Worm (Caenorhabditis elegans) whole organism, L4 larva: ENCODE data around the gene scav-1.

ENCODE experiments used
- ZK546.5 ChIP-seq, 2 experiments: sonication (generic microtip); optimal IDR thresholded peaks; 2 replicates each; lab custom pipeline; 2017; ENCODE audit warnings: missing biosample characterization in 2 of 2, missing genetic modification characterization in 2 of 2
- ces-1 ChIP-seq: fragments of 150-350 bp; sonication (generic microtip); optimal IDR thresholded peaks from 4 replicates; lab custom pipeline; 2014; ENCODE audit warnings: missing biosample characterization, missing genetic modification reagents, missing genetic modification characterization
- egl-27 ChIP-seq: sonication (generic microtip); optimal IDR thresholded peaks from 3 replicates; lab custom pipeline; 2017; ENCODE audit warnings: missing biosample characterization, missing genetic modification reagents, missing genetic modification characterization
- madf-9 ChIP-seq: fragments of 200-800 bp; sonication (Bioruptor generic); conservative IDR thresholded peaks from 2 replicates; pipeline ENCODE4 v1.3.6; 2022; ENCODE audit warnings: missing genetic modification reagents, missing genetic modification characterization, missing compliant biosample characterization
- nhr-76 ChIP-seq: fragments of 150-350 bp; optimal IDR thresholded peaks from 2 replicates; lab custom pipeline; 2014; ENCODE audit warnings: missing biosample characterization, missing genetic modification characterization
- unc-39 ChIP-seq: sonication (generic microtip); optimal IDR thresholded peaks from 2 replicates; lab custom pipeline; 2017; ENCODE audit warnings: missing biosample characterization, missing genetic modification characterization

DNA sequence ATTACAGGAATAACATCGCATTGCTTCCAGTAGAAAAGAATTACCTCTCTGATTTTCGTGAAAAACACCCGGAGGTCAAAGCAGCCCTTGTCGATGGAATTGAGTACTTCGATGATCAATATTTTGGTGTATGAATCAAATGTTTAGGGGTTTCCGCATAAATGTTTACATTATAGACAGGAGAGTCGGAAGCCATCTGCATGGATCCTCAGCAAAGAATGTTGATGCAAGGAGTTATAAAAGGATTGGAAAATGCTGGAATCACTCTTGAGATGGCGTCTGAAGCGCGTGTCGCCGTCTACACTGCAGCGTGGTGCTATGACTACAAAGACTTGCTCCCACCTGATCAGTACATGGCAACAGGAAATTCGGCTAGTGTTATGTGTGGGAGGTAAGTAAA lies 13.9 kb upstream of the scav-1 start, which contains the start of gene C41A3.2:
- no peak for TF ChIP-seq nhr-76
- no peak for TF ChIP-seq unc-39 (tag; lab: Kevin White, UChicago)
- no peak for TF ChIP-seq ZK546.5 (tag; optimal IDR thresholded peaks at IDR 0.05; lab: Kevin White, UChicago)
- TF ChIP-seq ces-1, result no peak
- TF ChIP-seq egl-27, result no peak
- TF ChIP-seq madf-9 (GFP tag; lab: Robert Waterston, UW), result no peak
